Fruit fly (Drosophila melanogaster) whole organism, embryonic: ENCODE measurements around the gene tomb.
A peak's percentile ranks its signal among the peaks of the same experiment; 100 is the strongest.

ENCODE experiments used
- Atf3 ChIP-seq: fragments of 200-800 bp; sonication (Bioruptor generic); optimal IDR thresholded peaks from 3 replicates; lab custom pipeline; 2016; ENCODE audit warnings: missing biosample characterization, missing genetic modification characterization
- C15 ChIP-seq: fragments of 200-800 bp; sonication (Bioruptor generic); IDR thresholded peaks from 3 replicates; pipeline ENCODE4 v1.3.6; 2022; ENCODE audit warnings: missing biosample characterization, missing genetic modification characterization
- CG14441 ChIP-seq: fragments of 200-800 bp; sonication (Bioruptor generic); IDR thresholded peaks from 2 replicates; pipeline ENCODE4 v1.3.6; 2022; ENCODE audit warnings: missing biosample characterization, missing genetic modification characterization
- CG16779 ChIP-seq: fragments of 200-800 bp; sonication (Bioruptor generic); IDR thresholded peaks from 2 replicates; pipeline ENCODE4 v1.3.6; 2022; ENCODE audit warnings: missing biosample characterization, missing genetic modification characterization
- CG16813 ChIP-seq: fragments of 200-800 bp; sonication (Bioruptor generic); IDR thresholded peaks from 3 replicates; pipeline ENCODE4 v1.3.6; 2022; ENCODE audit warnings: missing biosample characterization, missing genetic modification characterization; ENCODE audit not compliant: partially characterized antibody
- CG16863 ChIP-seq: fragments of 200-800 bp; sonication (Bioruptor generic); optimal IDR thresholded peaks from 3 replicates; lab custom pipeline; 2016; ENCODE audit warnings: missing biosample characterization, missing genetic modification characterization
- CG17361 ChIP-seq: fragments of 200-800 bp; sonication (Bioruptor generic); IDR thresholded peaks from 3 replicates; pipeline ENCODE4 v1.3.6; 2022; ENCODE audit warnings: missing biosample characterization, missing genetic modification characterization
- CG17912 ChIP-seq: fragments of 200-800 bp; sonication (Bioruptor generic); optimal IDR thresholded peaks from 2 replicates; lab custom pipeline; 2018; ENCODE audit warnings: missing biosample characterization, mild to moderate bottlenecking, missing genetic modification characterization
- CG18476 ChIP-seq: fragments of 200-800 bp; sonication (Bioruptor generic); optimal IDR thresholded peaks from 2 replicates; lab custom pipeline; 2016; ENCODE audit warnings: missing biosample characterization, mild to moderate bottlenecking, missing genetic modification characterization
- CG2120 ChIP-seq: fragments of 200-800 bp; sonication (Bioruptor generic); optimal IDR thresholded peaks from 3 replicates; lab custom pipeline; 2016; ENCODE audit warnings: missing biosample characterization, missing genetic modification characterization
- CG2202 ChIP-seq: fragments of 200-800 bp; sonication (Bioruptor generic); optimal IDR thresholded peaks from 2 replicates; lab custom pipeline; 2018; ENCODE audit warnings: missing biosample characterization, mild to moderate bottlenecking, missing genetic modification characterization
- CG30431 ChIP-seq: fragments of 200-800 bp; sonication (Bioruptor generic); optimal IDR thresholded peaks from 2 replicates; lab custom pipeline; 2017; ENCODE audit warnings: missing biosample characterization, missing genetic modification characterization
- CG3847 ChIP-seq: fragments of 200-800 bp; sonication (Bioruptor generic); IDR thresholded peaks from 2 replicates; pipeline ENCODE4 v1.3.6; 2022; ENCODE audit warnings: missing biosample characterization, missing genetic modification characterization
- CG4328 ChIP-seq: fragments of 200-800 bp; sonication (Bioruptor generic); optimal IDR thresholded peaks from 3 replicates; lab custom pipeline; 2017; ENCODE audit warnings: missing biosample characterization, missing genetic modification reagents, missing genetic modification characterization
- CG4707 ChIP-seq: fragments of 200-800 bp; sonication (Bioruptor generic); optimal IDR thresholded peaks from 2 replicates; lab custom pipeline; 2018; ENCODE audit warnings: missing biosample characterization, mild to moderate bottlenecking, missing genetic modification characterization, moderate library complexity
- CG4854 ChIP-seq: fragments of 200-800 bp; sonication (Bioruptor generic); optimal IDR thresholded peaks from 2 replicates; lab custom pipeline; 2016; ENCODE audit warnings: missing biosample characterization, missing genetic modification characterization, inconsistent platforms
- CG5953 ChIP-seq: fragments of 200-800 bp; sonication (Bioruptor generic); IDR thresholded peaks from 2 replicates; pipeline ENCODE4 v1.3.6; 2022; ENCODE audit warnings: missing biosample characterization, missing genetic modification characterization
- CG7745 ChIP-seq: fragments of 200-800 bp; sonication (Bioruptor generic); optimal IDR thresholded peaks from 2 replicates; lab custom pipeline; 2018; ENCODE audit warnings: missing biosample characterization, mild to moderate bottlenecking, missing genetic modification characterization, moderate library complexity
- D ChIP-seq, 2 experiments: fragments of 200-800 bp in 1 of 2; fragments of >200 bp in 1 of 2; sonication (Bioruptor generic) in 1 of 2; optimal IDR thresholded peaks; 2 replicates in 1 of 2; 3 replicates in 1 of 2; lab custom pipeline; 2017; ENCODE audit warnings: mild to moderate bottlenecking in 1 of 2, missing biosample characterization in 1 of 2, missing genetic modification characterization in 1 of 2, missing genetic modification reagents in 1 of 2
- Dad ChIP-seq: fragments of 200-800 bp; sonication (Bioruptor generic); optimal IDR thresholded peaks from 3 replicates; lab custom pipeline; 2016; ENCODE audit warnings: missing biosample characterization, missing genetic modification characterization
- Deaf1 ChIP-seq: fragments of 200-800 bp; optimal IDR thresholded peaks from 3 replicates; lab custom pipeline; 2019; ENCODE audit warnings: missing biosample characterization, mild to moderate bottlenecking, missing genetic modification characterization, moderate library complexity
- Elba2 ChIP-seq: fragments of 200-800 bp; sonication (Bioruptor generic); optimal IDR thresholded peaks from 3 replicates; lab custom pipeline; 2016; ENCODE audit warnings: missing biosample characterization, missing genetic modification characterization
- Fer2 ChIP-seq: fragments of 200-800 bp; sonication (Bioruptor generic); optimal IDR thresholded peaks from 2 replicates; lab custom pipeline; 2018; ENCODE audit warnings: missing biosample characterization, mild to moderate bottlenecking, missing genetic modification characterization, moderate library complexity
- HmgZ ChIP-seq: fragments of 200-800 bp; sonication (Bioruptor generic); optimal IDR thresholded peaks from 2 replicates; lab custom pipeline; 2018; ENCODE audit warnings: missing biosample characterization, mild to moderate bottlenecking, missing genetic modification characterization
- Hr51 ChIP-seq, 2 experiments: fragments of 200-800 bp; sonication (Bioruptor generic); optimal IDR thresholded peaks; 2 replicates in 1 of 2; 3 replicates in 1 of 2; lab custom pipeline; 2016 to 2018; ENCODE audit warnings: missing biosample characterization in 2 of 2, missing genetic modification characterization in 2 of 2, mild to moderate bottlenecking in 1 of 2, moderate library complexity in 1 of 2
- MTF-1 ChIP-seq: fragments of 200-800 bp; sonication (Bioruptor generic); optimal IDR thresholded peaks from 2 replicates; lab custom pipeline; 2018; ENCODE audit warnings: missing biosample characterization, mild to moderate bottlenecking, missing genetic modification characterization, borderline replicate concordance
- Optix ChIP-seq: fragments of 200-800 bp; sonication (Bioruptor generic); IDR thresholded peaks from 3 replicates; pipeline ENCODE4 v1.3.6; 2022; ENCODE audit warnings: missing biosample characterization, missing genetic modification characterization
- Poxn ChIP-seq: fragments of 200-800 bp; sonication (Bioruptor generic); IDR thresholded peaks from 2 replicates; pipeline ENCODE4 v1.3.6; 2022; ENCODE audit warnings: missing biosample characterization, missing genetic modification characterization
- ac ChIP-seq: fragments of 200-800 bp; sonication (Bioruptor generic); optimal IDR thresholded peaks from 3 replicates; lab custom pipeline; 2017; ENCODE audit warnings: missing biosample characterization, mild to moderate bottlenecking, missing genetic modification characterization
- amos ChIP-seq: fragments of 200-800 bp; sonication (Bioruptor generic); IDR thresholded peaks from 2 replicates; pipeline ENCODE4 v1.3.6; 2022; ENCODE audit warnings: missing biosample characterization, missing genetic modification characterization; ENCODE audit not compliant: partially characterized antibody
- chm ChIP-seq: fragments of 200-800 bp; sonication (Bioruptor generic); IDR thresholded peaks from 2 replicates; pipeline ENCODE4 v1.3.6; 2022; ENCODE audit warnings: missing biosample characterization, missing genetic modification characterization
- corto ChIP-seq: fragments of 200-800 bp; sonication (Bioruptor generic); optimal IDR thresholded peaks from 2 replicates; lab custom pipeline; 2016; ENCODE audit warnings: missing biosample characterization, mild to moderate bottlenecking, missing genetic modification characterization, moderate library complexity
- da ChIP-seq: fragments of 200-800 bp; sonication (Bioruptor generic); optimal IDR thresholded peaks from 2 replicates; lab custom pipeline; 2016; ENCODE audit warnings: missing biosample characterization, missing genetic modification characterization
- dati ChIP-seq: fragments of 200-800 bp; sonication (Bioruptor generic); IDR thresholded peaks from 2 replicates; pipeline ENCODE4 v1.3.6; 2022; ENCODE audit warnings: missing biosample characterization, missing genetic modification characterization
- dm ChIP-seq: fragments of 200-800 bp; sonication (Bioruptor generic); optimal IDR thresholded peaks from 3 replicates; lab custom pipeline; 2016; ENCODE audit warnings: missing biosample characterization, missing genetic modification characterization
- eyg ChIP-seq: fragments of 200-800 bp; sonication (Bioruptor generic); optimal IDR thresholded peaks from 3 replicates; lab custom pipeline; 2016; ENCODE audit warnings: missing biosample characterization, missing genetic modification characterization
- her ChIP-seq: fragments of 200-800 bp; sonication (Bioruptor generic); optimal IDR thresholded peaks from 2 replicates; lab custom pipeline; 2016; ENCODE audit warnings: missing biosample characterization, missing genetic modification characterization
- hkb ChIP-seq, 2 experiments: fragments of 200-800 bp in 1 of 2; fragments of >200 bp in 1 of 2; sonication (Bioruptor generic) in 1 of 2; IDR thresholded peaks in 1 of 2; optimal IDR thresholded peaks in 1 of 2; 2 replicates each; pipeline versions ENCODE4 v1.3.6 to Lab custom; 2017 to 2022; ENCODE audit warnings: missing biosample characterization in 1 of 2, missing genetic modification characterization in 1 of 2
- ind ChIP-seq: fragments of 200-800 bp; sonication (Bioruptor generic); optimal IDR thresholded peaks from 3 replicates; lab custom pipeline; 2016; ENCODE audit warnings: missing biosample characterization, missing genetic modification characterization
- inv ChIP-seq: fragments of 200-800 bp; sonication (Bioruptor generic); IDR thresholded peaks from 2 replicates; pipeline ENCODE4 v1.3.6; 2022; ENCODE audit warnings: missing biosample characterization, missing genetic modification characterization; ENCODE audit not compliant: partially characterized antibody
- ken ChIP-seq: fragments of 200-800 bp; sonication (Bioruptor generic); IDR thresholded peaks from 3 replicates; pipeline ENCODE4 v1.3.6; 2022; ENCODE audit warnings: missing biosample characterization, missing genetic modification characterization
- kni ChIP-seq: fragments of 200-800 bp; sonication (Bioruptor generic); optimal IDR thresholded peaks from 3 replicates; lab custom pipeline; 2017; ENCODE audit warnings: mild to moderate bottlenecking, missing biosample characterization, missing genetic modification reagents, missing genetic modification characterization
- lbe ChIP-seq: fragments of 200-800 bp; sonication (Bioruptor generic); optimal IDR thresholded peaks from 2 replicates; lab custom pipeline; 2016; ENCODE audit warnings: missing biosample characterization, mild to moderate bottlenecking, missing genetic modification characterization
- lilli ChIP-seq: fragments of 200-800 bp; sonication (Bioruptor generic); optimal IDR thresholded peaks from 3 replicates; lab custom pipeline; 2016; ENCODE audit warnings: missing biosample characterization, missing genetic modification characterization
- nom ChIP-seq: fragments of 200-800 bp; sonication (Bioruptor generic); optimal IDR thresholded peaks from 2 replicates; lab custom pipeline; 2017; ENCODE audit warnings: missing biosample characterization, missing genetic modification characterization, mild to moderate bottlenecking, moderate library complexity, missing genetic modification reagents
- odd ChIP-seq: fragments of 200-800 bp; sonication (Bioruptor generic); optimal IDR thresholded peaks from 2 replicates; lab custom pipeline; 2017; ENCODE audit warnings: missing biosample characterization, mild to moderate bottlenecking, missing genetic modification characterization
- org-1 ChIP-seq: fragments of 200-800 bp; sonication (Bioruptor generic); optimal IDR thresholded peaks from 2 replicates; lab custom pipeline; 2017; ENCODE audit warnings: missing biosample characterization, missing genetic modification characterization
- stc ChIP-seq: fragments of 200-800 bp; sonication (Bioruptor generic); IDR thresholded peaks from 2 replicates; pipeline ENCODE4 v1.3.6; 2022; ENCODE audit warnings: missing biosample characterization, missing genetic modification characterization

tomb gene

DNA sequence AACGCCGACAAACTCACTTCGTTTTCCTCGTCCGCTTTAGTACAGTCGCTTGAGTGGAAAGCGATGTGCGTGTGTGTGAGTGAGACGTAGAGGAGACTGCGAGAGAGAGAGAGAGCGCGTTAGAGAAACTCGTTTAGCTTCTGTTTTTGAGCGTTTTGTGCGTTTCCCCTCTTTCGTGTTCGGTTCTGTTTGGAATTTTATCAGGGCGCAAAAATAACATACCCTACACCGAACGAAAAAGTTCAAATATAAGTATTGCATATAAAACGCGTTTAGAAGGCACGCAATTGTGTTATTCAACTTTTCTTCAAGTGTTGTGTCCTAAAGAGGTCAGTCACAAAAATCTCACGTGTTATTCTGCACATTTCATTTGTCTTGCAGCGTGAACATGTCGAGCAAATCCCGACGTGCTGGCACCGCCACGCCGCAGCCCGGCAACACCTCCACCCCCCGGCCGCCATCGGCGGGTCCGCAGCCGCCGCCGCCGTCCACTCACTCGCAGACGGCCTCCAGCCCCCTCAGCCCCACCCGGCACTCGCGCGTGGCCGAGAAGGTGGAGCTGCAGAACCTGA is 6.5 kb upstream of the tomb start (continued):
- TF ChIP-seq ac (GFP tag; lab: Kevin White, UChicago): no peak
- TF ChIP-seq chm: peak; percentile 36; the same call in 1 of the 2 replicates
- TF ChIP-seq CG4707: no peak
- TF ChIP-seq nom (GFP tag; lab: Kevin White, UChicago): no peak
- no peak for TF ChIP-seq CG4328 (GFP tag; lab: Kevin White, UChicago)
- TF ChIP-seq C15 (GFP tag; lab: Robert Waterston, UW): no peak
- TF ChIP-seq CG4854 (GFP tag; lab: Kevin White, UChicago): no peak
- TF ChIP-seq Fer2: no peak
- TF ChIP-seq Elba2: no peak
- TF ChIP-seq MTF-1 (GFP tag; lab: Kevin White, UChicago): no peak
- TF ChIP-seq lbe (GFP tag; lab: Kevin White, UChicago): no peak
- peak in 1 of 2 experiments; percentile 7 for TF ChIP-seq Hr51 (GFP tag; optimal IDR thresholded peaks at IDR 0.05; lab: Kevin White, UChicago)
- TF ChIP-seq ind (GFP tag; lab: Kevin White, UChicago): peak; percentile 61
- no peak for TF ChIP-seq Optix (GFP tag; lab: Robert Waterston, UW)
- TF ChIP-seq D (optimal IDR thresholded peaks at IDR 0.05; lab: Kevin White, UChicago): no peak
- no peak for TF ChIP-seq D (GFP tag; optimal IDR thresholded peaks at IDR 0.05; lab: Kevin White, UChicago)
- TF ChIP-seq HmgZ (tag; lab: Kevin White, UChicago): peak; percentile 57
- TF ChIP-seq stc: peak; percentile 27; the same call in 1 of the 2 replicates
- peak; percentile 46 for TF ChIP-seq CG3847 (GFP tag; lab: Robert Waterston, UW)
- no peak for TF ChIP-seq CG18476 (GFP tag; lab: Kevin White, UChicago)
- peak; percentile 65 for TF ChIP-seq CG14441
- 0 out of 2 replicates have a peak, but pooled peaks have one; percentile 39 for TF ChIP-seq Poxn
- no peak; the same call in 1 of the 2 replicates for TF ChIP-seq dati (GFP tag; lab: Robert Waterston, UW)
- peak; percentile 71 for TF ChIP-seq lilli (GFP tag; lab: Kevin White, UChicago)
- TF ChIP-seq Dad: peak; percentile 27
- TF ChIP-seq eyg (GFP tag; lab: Kevin White, UChicago): no peak
- TF ChIP-seq CG2202: no peak
- peak; percentile 36; the same call in 1 of the 3 replicates for TF ChIP-seq CG16813 (GFP tag; lab: Robert Waterston, UW)
- peak; percentile 70; the same call in 1 of the 2 replicates for TF ChIP-seq CG16779 (GFP tag; lab: Robert Waterston, UW)
- TF ChIP-seq dm (GFP tag; lab: Kevin White, UChicago): peak; percentile 49
- no peak for TF ChIP-seq CG7745 (tag; lab: Kevin White, UChicago)
- TF ChIP-seq CG17912 (GFP tag; lab: Kevin White, UChicago): no peak
- no peak for TF ChIP-seq corto (GFP tag; lab: Kevin White, UChicago)
- no peak for TF ChIP-seq Atf3 (GFP tag; lab: Kevin White, UChicago)
- TF ChIP-seq CG16863 (GFP tag; lab: Kevin White, UChicago): peak; percentile 36
- 0 out of 3 replicates have a peak, but pooled peaks have one; percentile 22 for TF ChIP-seq CG17361
- TF ChIP-seq org-1: peak; percentile 30
- TF ChIP-seq inv (GFP tag; lab: Robert Waterston, UW): no peak
- TF ChIP-seq her (GFP tag; lab: Kevin White, UChicago): peak; percentile 70
- no peak for TF ChIP-seq kni (GFP tag; lab: Kevin White, UChicago)
- 0 out of 2 replicates have a peak, but pooled peaks have one; percentile 36 for TF ChIP-seq CG5953 (GFP tag; lab: Robert Waterston, UW)
- TF ChIP-seq ken (GFP tag; lab: Robert Waterston, UW): no peak; the same call in 2 of the 3 replicates
- TF ChIP-seq CG2120 (GFP tag; lab: Kevin White, UChicago): peak; percentile 76
- TF ChIP-seq CG30431: no peak
- no peak for TF ChIP-seq hkb (optimal IDR thresholded peaks at IDR 0.05; lab: Kevin White, UChicago)
- peak; percentile 80 for TF ChIP-seq hkb (GFP tag; IDR thresholded peaks at IDR 0.05; lab: Robert Waterston, UW)
- TF ChIP-seq odd: peak; percentile 53
- peak; percentile 38; the same call in 1 of the 2 replicates for TF ChIP-seq amos (GFP tag; lab: Robert Waterston, UW)
- no peak for TF ChIP-seq da (GFP tag; lab: Kevin White, UChicago)
- peak; percentile 66 for TF ChIP-seq Deaf1 (tag; lab: Kevin White, UChicago)
